Fruit fly (Drosophila melanogaster) whole organism, adult: ENCODE measurements around the gene comm3.

Experiments
- CG11617 ChIP-seq: fragments of 200-800 bp; sonication (Bioruptor generic); optimal IDR thresholded peaks from 2 replicates; lab custom pipeline; 2017; ENCODE audit warnings: mild to moderate bottlenecking, missing biosample characterization, missing genetic modification reagents, missing genetic modification characterization
- CG12768 ChIP-seq: fragments of 200-800 bp; sonication (Bioruptor generic); optimal IDR thresholded peaks from 2 replicates; lab custom pipeline; 2017; ENCODE audit warnings: missing biosample characterization, missing genetic modification characterization, mild to moderate bottlenecking, moderate library complexity, missing genetic modification reagents
- CG14711 ChIP-seq: fragments of 200-800 bp; sonication (Bioruptor generic); optimal IDR thresholded peaks from 2 replicates; lab custom pipeline; 2018; ENCODE audit warnings: missing biosample characterization, mild to moderate bottlenecking, missing genetic modification characterization, moderate library complexity
- CG1620 ChIP-seq: fragments of 200-800 bp; sonication (Bioruptor generic); optimal IDR thresholded peaks from 2 replicates; lab custom pipeline; 2016; ENCODE audit warnings: missing biosample characterization, missing genetic modification characterization
- CG33017 ChIP-seq: fragments of 200-800 bp; sonication (Bioruptor generic); optimal IDR thresholded peaks from 2 replicates; lab custom pipeline; 2018; ENCODE audit warnings: missing biosample characterization, mild to moderate bottlenecking, missing genetic modification characterization, moderate library complexity
- CG5204 ChIP-seq: fragments of 200-800 bp; sonication (Bioruptor generic); optimal IDR thresholded peaks from 2 replicates; lab custom pipeline; 2016; ENCODE audit warnings: missing biosample characterization, missing genetic modification characterization
- CG7045 ChIP-seq: fragments of 200-800 bp; sonication (Bioruptor generic); optimal IDR thresholded peaks from 2 replicates; lab custom pipeline; 2017; ENCODE audit warnings: missing biosample characterization, mild to moderate bottlenecking, missing genetic modification characterization
- CG7101 ChIP-seq: fragments of 200-800 bp; sonication (Bioruptor generic); optimal IDR thresholded peaks from 2 replicates; lab custom pipeline; 2018; ENCODE audit warnings: missing biosample characterization, mild to moderate bottlenecking, missing genetic modification characterization, moderate library complexity
- Clk ChIP-seq: fragments of 200-800 bp; sonication (Bioruptor generic); optimal IDR thresholded peaks from 2 replicates; lab custom pipeline; 2017; ENCODE audit warnings: missing biosample characterization, missing genetic modification characterization
- Crg-1 ChIP-seq: fragments of 200-800 bp; sonication (Bioruptor generic); optimal IDR thresholded peaks from 2 replicates; lab custom pipeline; 2016; ENCODE audit warnings: missing biosample characterization, missing genetic modification characterization
- Hr96 ChIP-seq: fragments of 200-800 bp; sonication (Bioruptor generic); optimal IDR thresholded peaks from 2 replicates; lab custom pipeline; 2016; ENCODE audit warnings: missing biosample characterization, missing genetic modification characterization
- Mnt ChIP-seq: fragments of 200-800 bp; sonication (Bioruptor generic); optimal IDR thresholded peaks from 2 replicates; lab custom pipeline; 2016; ENCODE audit warnings: missing biosample characterization, mild to moderate bottlenecking, missing genetic modification characterization
- bab1 ChIP-seq: fragments of 200-800 bp; sonication (Bioruptor generic); optimal IDR thresholded peaks from 3 replicates; lab custom pipeline; 2019; ENCODE audit warnings: missing biosample characterization, mild to moderate bottlenecking, missing genetic modification characterization, moderate library complexity
- cic ChIP-seq: fragments of 200-800 bp; sonication (Bioruptor generic); optimal IDR thresholded peaks from 2 replicates; lab custom pipeline; 2017; ENCODE audit warnings: missing biosample characterization, mild to moderate bottlenecking, missing genetic modification characterization, moderate library complexity
- cnc ChIP-seq, 2 experiments: fragments of >200 bp; optimal IDR thresholded peaks; 2 replicates each; lab custom pipeline; 2017
- kay ChIP-seq: fragments of 200-800 bp; sonication (Bioruptor generic); peaks from one replicate; lab custom pipeline; 2016; ENCODE audit warnings: missing biosample characterization, missing genetic modification characterization, borderline replicate concordance
- ovo ChIP-seq: fragments of 200-800 bp; sonication (Bioruptor generic); optimal IDR thresholded peaks from 2 replicates; lab custom pipeline; 2016; ENCODE audit warnings: missing biosample characterization, missing genetic modification characterization
- pad ChIP-seq: fragments of 200-800 bp; sonication (Bioruptor generic); optimal IDR thresholded peaks from 3 replicates; lab custom pipeline; 2017; ENCODE audit warnings: missing biosample characterization, missing genetic modification characterization, mild to moderate bottlenecking, moderate library complexity, missing genetic modification reagents
- tj ChIP-seq: fragments of 200-800 bp; sonication (Bioruptor generic); optimal IDR thresholded peaks from 3 replicates; lab custom pipeline; 2017; ENCODE audit warnings: missing biosample characterization, mild to moderate bottlenecking, missing genetic modification characterization, moderate library complexity
- toe ChIP-seq: fragments of 200-800 bp; sonication (Bioruptor generic); optimal IDR thresholded peaks from 2 replicates; lab custom pipeline; 2016; ENCODE audit warnings: missing biosample characterization, missing genetic modification characterization

comm3 gene

DNA sequence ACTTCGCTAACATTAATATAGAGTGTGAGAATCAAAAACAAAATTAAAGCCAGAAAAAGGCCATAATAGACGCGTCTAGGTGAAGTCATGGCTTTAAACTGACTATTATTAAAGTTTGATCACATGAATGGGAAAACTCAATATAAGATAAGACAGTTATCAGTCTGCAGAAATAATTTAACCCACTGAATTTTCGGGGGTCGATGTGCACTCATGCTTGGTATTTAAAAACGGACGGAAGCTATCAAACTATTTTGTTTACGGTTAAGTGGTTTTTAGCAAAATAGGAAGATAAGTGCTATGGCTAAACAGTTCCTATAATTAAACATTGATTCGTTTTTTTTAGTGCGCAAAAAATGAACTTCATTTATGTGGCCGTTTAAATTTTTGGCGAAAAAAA lies 44.4 kb upstream of the comm3 start, which contains the start of gene CG34451:
Gene CG34451, minus strand, starts transcription at position 101 of the 400 bp plus-strand sequence.
- no peak for TF ChIP-seq kay (GFP tag; lab: Kevin White, UChicago)
- TF ChIP-seq bab1 (GFP tag; lab: Kevin White, UChicago) = no peak
- TF ChIP-seq cic = no peak

DNA sequence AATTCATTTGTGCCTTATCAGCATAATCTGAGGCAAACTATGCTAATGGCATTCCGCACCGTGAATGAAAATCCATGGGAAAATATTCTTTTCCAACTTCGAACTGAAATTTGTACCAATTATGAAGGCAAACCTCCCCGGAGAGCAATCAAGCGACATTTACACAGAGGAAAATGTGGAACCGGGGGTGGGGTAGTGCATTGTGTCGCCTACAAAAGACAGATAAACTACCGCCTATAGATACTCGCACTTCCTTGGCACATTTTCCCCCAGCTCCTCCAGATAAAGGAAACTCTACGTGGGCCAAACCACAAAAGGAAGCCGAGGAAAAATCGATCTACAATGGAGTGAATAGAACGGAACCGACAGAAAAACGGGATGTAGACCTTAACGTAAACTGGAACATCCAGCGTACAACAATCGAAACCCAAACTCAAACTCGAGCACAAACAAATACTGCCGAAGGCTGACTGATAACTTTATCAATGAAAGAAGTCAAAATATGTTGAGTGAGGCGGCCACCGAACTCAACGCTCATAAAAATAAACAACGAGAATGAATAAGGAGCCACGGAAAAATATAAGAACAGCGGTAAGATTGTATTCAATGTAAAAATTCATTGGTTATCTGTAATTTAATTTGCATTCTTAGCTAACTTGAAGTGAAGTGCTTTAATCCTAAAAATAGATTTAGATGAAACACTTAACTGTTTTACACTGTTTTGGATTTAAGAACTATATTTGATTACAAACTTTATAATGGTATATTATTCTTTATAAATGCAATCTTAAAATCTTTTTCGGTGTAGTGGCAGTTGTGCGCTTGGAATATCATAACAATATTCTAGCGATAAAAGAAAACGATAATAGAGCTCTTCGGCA lies 43.4 kb upstream of the comm3 start:
- TF ChIP-seq tj (no peak), cnc (optimal IDR thresholded peaks at IDR 0.05; lab: Kevin White, UChicago) (no peak), toe (GFP tag; lab: Kevin White, UChicago) (no peak), Crg-1 (GFP tag; lab: Kevin White, UChicago) (no peak), CG7045 (GFP tag; lab: Kevin White, UChicago) (no peak), bab1 (GFP tag; lab: Kevin White, UChicago) (no peak), Mnt (no peak), CG14711 (tag; lab: Kevin White, UChicago) (no peak), Clk (no peak), Hr96 (no peak), CG1620 (GFP tag; lab: Kevin White, UChicago) (no peak), cic (no peak), CG7101 (tag; lab: Kevin White, UChicago) (no peak), CG33017 (tag; lab: Kevin White, UChicago) (no peak), CG11617 (GFP tag; lab: Kevin White, UChicago) (no peak), ovo (no peak), pad (no peak), CG12768 (GFP tag; lab: Kevin White, UChicago) (no peak), CG5204 (GFP tag; lab: Kevin White, UChicago) (no peak), kay (GFP tag; lab: Kevin White, UChicago) (no peak)

- TF ChIP-seq Hr96 = no peak
- no peak for TF ChIP-seq cnc (optimal IDR thresholded peaks at IDR 0.05; lab: Kevin White, UChicago)
- no peak for TF ChIP-seq tj
- TF ChIP-seq CG11617 (GFP tag; lab: Kevin White, UChicago) = no peak
- TF ChIP-seq kay (GFP tag; lab: Kevin White, UChicago) = no peak
- TF ChIP-seq Crg-1 (GFP tag; lab: Kevin White, UChicago) = no peak
- no peak for TF ChIP-seq CG7045 (GFP tag; lab: Kevin White, UChicago)
- no peak for TF ChIP-seq toe (GFP tag; lab: Kevin White, UChicago)
- TF ChIP-seq CG12768 (GFP tag; lab: Kevin White, UChicago) = no peak
- no peak for TF ChIP-seq CG14711 (tag; lab: Kevin White, UChicago)
- TF ChIP-seq Mnt = no peak
- TF ChIP-seq CG7101 (tag; lab: Kevin White, UChicago) = no peak
- no peak for TF ChIP-seq pad
- TF ChIP-seq cic = no peak
- TF ChIP-seq bab1 (GFP tag; lab: Kevin White, UChicago) = no peak
These were observed 42.0 kb upstream of the comm3 start for dm6 chr3L:15689518-15689917.

dm6 chr3L:15687802-15688201 lies 40.2 kb upstream of the comm3 start, which contains the start of gene CG34452:
Gene CG34452 (minus strand): TSS chr3L:15687902.
- TF ChIP-seq CG12768 (GFP tag; lab: Kevin White, UChicago) (no peak), kay (GFP tag; lab: Kevin White, UChicago) (no peak), CG11617 (GFP tag; lab: Kevin White, UChicago) (no peak), tj (no peak), CG1620 (GFP tag; lab: Kevin White, UChicago) (no peak), CG33017 (tag; lab: Kevin White, UChicago) (no peak), CG7101 (tag; lab: Kevin White, UChicago) (no peak), Mnt (no peak)

- no peak for TF ChIP-seq CG7101 (tag; lab: Kevin White, UChicago)
- no peak for TF ChIP-seq CG33017 (tag; lab: Kevin White, UChicago)
These were observed 36.5 kb upstream of the comm3 start for dm6 chr3L:15684017-15684416.

- TF ChIP-seq toe (GFP tag; lab: Kevin White, UChicago) (no peak), CG1620 (GFP tag; lab: Kevin White, UChicago) (no peak), CG14711 (tag; lab: Kevin White, UChicago) (no peak), CG33017 (tag; lab: Kevin White, UChicago) (no peak), CG12768 (GFP tag; lab: Kevin White, UChicago) (no peak), CG11617 (GFP tag; lab: Kevin White, UChicago) (no peak)
These were observed 35.9 kb upstream of the comm3 start, which contains the start of the genes CG7579 and Pgant8 for dm6 chr3L:15683345-15683922. Gene CG7579 (minus strand): TSS chr3L:15683445. Gene Pgant8 (plus strand): TSS chr3L:15683872.

- TF ChIP-seq CG14711 (tag; lab: Kevin White, UChicago) (no peak), ovo (no peak), Mnt (no peak), CG7101 (tag; lab: Kevin White, UChicago) (no peak), CG7045 (GFP tag; lab: Kevin White, UChicago) (no peak), kay (GFP tag; lab: Kevin White, UChicago) (no peak), Hr96 (no peak)
These were observed 31.9 kb upstream of the comm3 start, which contains the start of gene CG7304 for dm6 chr3L:15679420-15679819. Gene CG7304 (plus strand): TSS chr3L:15679720.
